Worm (Caenorhabditis elegans) whole organism, midembryonic: ENCODE data around the gene dod-24.

Source experiments
- T22C8.4 ChIP-seq: fragments of 200-800 bp; sonication (Bioruptor generic); IDR thresholded peaks from 2 replicates; pipeline ENCODE4 v1.3.6; 2022; ENCODE audit warnings: missing genetic modification characterization, missing compliant biosample characterization
- cog-1 ChIP-seq: sonication (generic microtip); optimal IDR thresholded peaks from 2 replicates; lab custom pipeline; 2016; ENCODE audit warnings: missing genetic modification characterization, missing compliant biosample characterization
- flt-1 ChIP-seq: fragments of 200-800 bp; sonication (Bioruptor generic); IDR thresholded peaks from 2 replicates; pipeline ENCODE4 v1.3.6; 2022; ENCODE audit warnings: missing genetic modification characterization, missing compliant biosample characterization
- klf-2 ChIP-seq: fragments of 200-800 bp; sonication (Bioruptor generic); conservative IDR thresholded peaks from 2 replicates; pipeline ENCODE4 v1.3.6; 2022; ENCODE audit warnings: missing genetic modification reagents, missing genetic modification characterization, missing compliant biosample characterization
- med-1 ChIP-seq: sonication (generic microtip); optimal IDR thresholded peaks from 2 replicates; lab custom pipeline; 2017; ENCODE audit warnings: missing genetic modification characterization, mild to moderate bottlenecking, missing compliant biosample characterization, antibody characterized with exemption, missing genetic modification reagents; ENCODE audit not compliant: insufficient read depth
- ref-1 ChIP-seq: fragments of 200-800 bp; sonication (Bioruptor generic); conservative IDR thresholded peaks from 2 replicates; pipeline ENCODE4 v1.3.6; 2022; ENCODE audit warnings: missing genetic modification reagents, missing genetic modification characterization, missing compliant biosample characterization
- tab-1 ChIP-seq: fragments of 200-800 bp; sonication (Bioruptor generic); IDR thresholded peaks from 2 replicates; pipeline ENCODE4 v1.3.6; 2022; ENCODE audit warnings: missing genetic modification characterization, missing compliant biosample characterization
- ztf-23 ChIP-seq: fragments of 200-800 bp; sonication (Bioruptor generic); IDR thresholded peaks from 2 replicates; pipeline ENCODE4 v1.3.6; 2022; ENCODE audit warnings: missing genetic modification reagents, missing genetic modification characterization, missing compliant biosample characterization
- ztf-29 ChIP-seq: fragments of 200-800 bp; sonication (Bioruptor generic); IDR thresholded peaks from 2 replicates; pipeline ENCODE4 v1.3.6; 2022; ENCODE audit warnings: missing genetic modification reagents, missing genetic modification characterization, missing compliant biosample characterization

ce11 chrIV:12899392-12899791 is 41.8 kb downstream of the dod-24 start, which contains the start of gene K08D8.9:
- no peak for TF ChIP-seq ztf-29
- no peak for TF ChIP-seq cog-1 (tag; lab: Kevin White, UChicago)
- TF ChIP-seq ref-1 (GFP tag; lab: Robert Waterston, UW) = no peak
- TF ChIP-seq ztf-23 = no peak
- no peak for TF ChIP-seq klf-2 (GFP tag; lab: Robert Waterston, UW)
- TF ChIP-seq flt-1 (GFP tag; lab: Robert Waterston, UW) = no peak
- TF ChIP-seq tab-1 = no peak
- TF ChIP-seq T22C8.4 (GFP tag; lab: Robert Waterston, UW) = no peak
- no peak for TF ChIP-seq med-1
